Worm (Caenorhabditis elegans) whole organism, young adult: ENCODE data around the gene nlp-71.

ENCODE experiments used
- B0019.2 ChIP-seq: fragments of 200-800 bp; sonication (Bioruptor generic); conservative IDR thresholded peaks from 2 replicates; pipeline ENCODE4 v1.3.6; 2022; ENCODE audit warnings: missing genetic modification reagents, missing genetic modification characterization, missing compliant biosample characterization
- B0261.1 ChIP-seq: sonication (generic microtip); optimal IDR thresholded peaks from 2 replicates; lab custom pipeline; 2016; ENCODE audit warnings: mild to moderate bottlenecking, missing genetic modification characterization, moderate library complexity, missing compliant biosample characterization
- D2030.7 ChIP-seq: fragments of 200-800 bp; sonication (Bioruptor generic); IDR thresholded peaks from 2 replicates; pipeline ENCODE4 v1.3.6; 2022; ENCODE audit warnings: missing genetic modification reagents, missing genetic modification characterization, missing compliant biosample characterization
- F10E7.11 ChIP-seq: sonication (generic microtip); optimal IDR thresholded peaks from 2 replicates; lab custom pipeline; 2017; ENCODE audit warnings: mild to moderate bottlenecking, missing genetic modification characterization, moderate library complexity, missing compliant biosample characterization
- F22D6.2 ChIP-seq: sonication (generic microtip); optimal IDR thresholded peaks from 2 replicates; lab custom pipeline; 2016; ENCODE audit warnings: mild to moderate bottlenecking, missing genetic modification characterization, missing compliant biosample characterization
- F37B4.10 ChIP-seq: fragments of 200-800 bp; sonication (Bioruptor generic); IDR thresholded peaks from 2 replicates; pipeline ENCODE4 v1.3.6; 2022; ENCODE audit warnings: missing genetic modification characterization, missing compliant biosample characterization
- F39B2.1 ChIP-seq: fragments of 200-800 bp; sonication (Bioruptor generic); IDR thresholded peaks from 2 replicates; pipeline ENCODE4 v1.3.6; 2022; ENCODE audit warnings: missing genetic modification reagents, missing genetic modification characterization, missing compliant biosample characterization
- F49E8.2 ChIP-seq: sonication (generic microtip); optimal IDR thresholded peaks from 3 replicates; lab custom pipeline; 2017; ENCODE audit warnings: missing genetic modification characterization, mild to moderate bottlenecking, missing compliant biosample characterization, antibody characterized with exemption, moderate library complexity; ENCODE audit not compliant: insufficient read depth
- F57C9.4 ChIP-seq: sonication (generic microtip); optimal IDR thresholded peaks from 2 replicates; lab custom pipeline; 2017; ENCODE audit warnings: mild to moderate bottlenecking, missing genetic modification characterization, missing compliant biosample characterization
- K11D2.4 ChIP-seq: fragments of 200-800 bp; sonication (Bioruptor generic); IDR thresholded peaks from 2 replicates; pipeline ENCODE4 v1.3.6; 2022; ENCODE audit warnings: missing genetic modification reagents, missing genetic modification characterization, missing compliant biosample characterization
- ZK185.1 ChIP-seq: sonication (generic microtip); optimal IDR thresholded peaks from 2 replicates; lab custom pipeline; 2016; ENCODE audit warnings: mild to moderate bottlenecking, missing genetic modification characterization, missing compliant biosample characterization; ENCODE audit not compliant: poor library complexity, severe bottlenecking
- atf-7 ChIP-seq: sonication (generic microtip); optimal IDR thresholded peaks from 2 replicates; lab custom pipeline; 2017; ENCODE audit warnings: mild to moderate bottlenecking, missing genetic modification characterization, missing compliant biosample characterization
- attf-3 ChIP-seq: fragments of 200-800 bp; sonication (Bioruptor generic); conservative IDR thresholded peaks from 2 replicates; pipeline ENCODE4 v1.3.6; 2022; ENCODE audit warnings: missing genetic modification reagents, missing genetic modification characterization, missing compliant biosample characterization
- bed-2 ChIP-seq: fragments of 200-800 bp; sonication (Bioruptor generic); IDR thresholded peaks from 2 replicates; pipeline ENCODE4 v1.3.6; 2022; ENCODE audit warnings: missing genetic modification reagents, missing genetic modification characterization, missing compliant biosample characterization
- ceh-100 ChIP-seq: fragments of 200-800 bp; sonication (Bioruptor generic); IDR thresholded peaks from 2 replicates; pipeline ENCODE4 v1.3.6; 2022; ENCODE audit warnings: missing genetic modification reagents, missing genetic modification characterization, missing compliant biosample characterization
- ceh-27 ChIP-seq: fragments of 200-800 bp; sonication (Bioruptor generic); optimal IDR thresholded peaks from 2 replicates; lab custom pipeline; 2018; ENCODE audit warnings: mild to moderate bottlenecking, missing genetic modification characterization, moderate library complexity, missing compliant biosample characterization
- ceh-40 ChIP-seq: fragments of 200-800 bp; sonication (Bioruptor generic); IDR thresholded peaks from 2 replicates; pipeline ENCODE4 v1.3.6; 2022; ENCODE audit warnings: missing genetic modification characterization, missing compliant biosample characterization
- ceh-58 ChIP-seq: fragments of 200-800 bp; sonication (Bioruptor generic); IDR thresholded peaks from 2 replicates; pipeline ENCODE4 v1.3.6; 2022; ENCODE audit warnings: missing genetic modification characterization, missing compliant biosample characterization
- ceh-79 ChIP-seq: sonication (generic microtip); optimal IDR thresholded peaks from 2 replicates; lab custom pipeline; 2017; ENCODE audit warnings: mild to moderate bottlenecking, missing genetic modification characterization, missing compliant biosample characterization
- chd-7 ChIP-seq: sonication (generic microtip); optimal IDR thresholded peaks from 2 replicates; lab custom pipeline; 2016; ENCODE audit warnings: mild to moderate bottlenecking, missing genetic modification characterization, moderate library complexity, missing compliant biosample characterization
- die-1 ChIP-seq: sonication (generic microtip); optimal IDR thresholded peaks from 2 replicates; lab custom pipeline; 2016; ENCODE audit warnings: missing genotype, mild to moderate bottlenecking, missing genetic modification characterization, missing compliant biosample characterization
- dpl-1 ChIP-seq: fragments of 150-350 bp; optimal IDR thresholded peaks from 2 replicates; lab custom pipeline; 2014; ENCODE audit warnings: missing biosample characterization, missing genetic modification reagents, missing genetic modification characterization
- efl-1 ChIP-seq: fragments of 150-350 bp; optimal IDR thresholded peaks from 2 replicates; lab custom pipeline; 2014; ENCODE audit warnings: missing biosample characterization, missing genetic modification reagents, missing genetic modification characterization
- egl-18 ChIP-seq: fragments of 200-800 bp; sonication (Bioruptor generic); IDR thresholded peaks from 2 replicates; pipeline ENCODE4 v1.3.6; 2022; ENCODE audit warnings: missing genetic modification reagents, missing genetic modification characterization, missing compliant biosample characterization
- egrh-3 ChIP-seq: fragments of 200-800 bp; sonication (Bioruptor generic); IDR thresholded peaks from 2 replicates; pipeline ENCODE4 v1.3.6; 2022; ENCODE audit warnings: missing genetic modification reagents, missing genetic modification characterization, missing compliant biosample characterization
- ekl-4 ChIP-seq: fragments of 200-800 bp; sonication (Bioruptor generic); IDR thresholded peaks from 2 replicates; pipeline ENCODE4 v1.3.6; 2022; ENCODE audit warnings: missing genetic modification reagents, missing genetic modification characterization, missing compliant biosample characterization
- gei-17 ChIP-seq: fragments of 200-800 bp; sonication (Bioruptor generic); optimal IDR thresholded peaks from 2 replicates; lab custom pipeline; 2018; ENCODE audit warnings: mild to moderate bottlenecking, missing genetic modification characterization, missing compliant biosample characterization
- hmg-1.2 ChIP-seq: fragments of 200-800 bp; sonication (Bioruptor generic); IDR thresholded peaks from 2 replicates; pipeline ENCODE4 v1.3.6; 2022; ENCODE audit warnings: missing genetic modification reagents, missing genetic modification characterization, missing compliant biosample characterization
- hrde-1 ChIP-seq: sonication (generic microtip); optimal IDR thresholded peaks from 2 replicates; lab custom pipeline; 2016; ENCODE audit warnings: missing genetic modification characterization, mild to moderate bottlenecking, missing compliant biosample characterization, moderate library complexity, missing genotype, missing genetic modification reagents, borderline replicate concordance
- lag-1 ChIP-seq: fragments of 200-800 bp; sonication (Bioruptor generic); IDR thresholded peaks from 2 replicates; pipeline ENCODE4 v1.3.6; 2022; ENCODE audit warnings: missing genetic modification reagents, missing genetic modification characterization, missing compliant biosample characterization
- let-607 ChIP-seq, 2 experiments: fragments of 200-800 bp in 1 of 2; sonication (Bioruptor generic) in 1 of 2; sonication (generic microtip) in 1 of 2; optimal IDR thresholded peaks; 2 replicates each; lab custom pipeline; 2016 to 2018; ENCODE audit warnings: mild to moderate bottlenecking in 2 of 2, missing compliant biosample characterization in 2 of 2, missing genetic modification characterization in 2 of 2, moderate library complexity in 2 of 2, missing genotype in 1 of 2
- lin-40 ChIP-seq: sonication (generic microtip); optimal IDR thresholded peaks from 2 replicates; lab custom pipeline; 2016; ENCODE audit warnings: missing genetic modification characterization, mild to moderate bottlenecking, missing compliant biosample characterization, missing genotype, missing genetic modification reagents
- lin-54 ChIP-seq: fragments of 200-800 bp; sonication (Bioruptor generic); optimal IDR thresholded peaks from 2 replicates; lab custom pipeline; 2018; ENCODE audit warnings: mild to moderate bottlenecking, missing genetic modification characterization, missing compliant biosample characterization
- lsl-1 ChIP-seq: fragments of 200-800 bp; sonication (Bioruptor generic); optimal IDR thresholded peaks from 2 replicates; lab custom pipeline; 2018; ENCODE audit warnings: mild to moderate bottlenecking, missing genetic modification characterization, moderate library complexity, missing compliant biosample characterization
- lsy-27 ChIP-seq: sonication (generic microtip); optimal IDR thresholded peaks from 2 replicates; lab custom pipeline; 2017; ENCODE audit warnings: missing genetic modification characterization, mild to moderate bottlenecking, missing compliant biosample characterization, antibody characterized with exemption, missing genotype, borderline replicate concordance; ENCODE audit not compliant: insufficient read depth
- madf-3 ChIP-seq: fragments of 200-800 bp; sonication (Bioruptor generic); IDR thresholded peaks from 2 replicates; pipeline ENCODE4 v1.3.6; 2022; ENCODE audit warnings: missing genetic modification reagents, missing genetic modification characterization, missing compliant biosample characterization
- madf-6 ChIP-seq: fragments of 200-800 bp; sonication (Bioruptor generic); IDR thresholded peaks from 2 replicates; pipeline ENCODE4 v1.3.6; 2022; ENCODE audit warnings: missing genetic modification reagents, missing genetic modification characterization, missing compliant biosample characterization
- mcd-1 ChIP-seq: fragments of 200-800 bp; sonication (Bioruptor generic); IDR thresholded peaks from 2 replicates; pipeline ENCODE4 v1.3.6; 2022; ENCODE audit warnings: missing genetic modification reagents, missing genetic modification characterization, missing compliant biosample characterization
- nfya-2 ChIP-seq: fragments of 200-800 bp; sonication (Bioruptor generic); IDR thresholded peaks from 2 replicates; pipeline ENCODE4 v1.3.6; 2022; ENCODE audit warnings: missing genetic modification reagents, missing genetic modification characterization, missing compliant biosample characterization
- nhr-80 ChIP-seq: sonication (generic microtip); optimal IDR thresholded peaks from 2 replicates; lab custom pipeline; 2016; ENCODE audit warnings: missing genetic modification characterization, missing compliant biosample characterization
- rec-8 ChIP-seq, 2 experiments: sonication (generic microtip); optimal IDR thresholded peaks; 2 replicates each; lab custom pipeline; 2016; ENCODE audit warnings: mild to moderate bottlenecking in 2 of 2, missing genetic modification characterization in 2 of 2, missing genetic modification reagents in 2 of 2, missing genotype in 2 of 2, missing biosample characterization in 1 of 2, missing compliant biosample characterization in 1 of 2, moderate library complexity in 1 of 2
- snpc-4 ChIP-seq, 5 experiments: fragments of 150-350 bp in 1 of 5; sonication (generic microtip) in 4 of 5; optimal IDR thresholded peaks; 2 replicates each; lab custom pipeline; 2014 to 2018; ENCODE audit warnings: missing genetic modification characterization in 5 of 5, missing biosample characterization in 3 of 5, antibody characterized with exemption in 2 of 5, mild to moderate bottlenecking in 2 of 5, missing compliant biosample characterization in 2 of 5, missing genotype in 2 of 5, moderate library complexity in 2 of 5, missing genetic modification reagents in 1 of 5
- somi-1 ChIP-seq: fragments of 200-800 bp; sonication (Bioruptor generic); optimal IDR thresholded peaks from 2 replicates; lab custom pipeline; 2018; ENCODE audit warnings: mild to moderate bottlenecking, missing genetic modification characterization, missing compliant biosample characterization
- xnd-1 ChIP-seq: sonication (generic microtip); optimal IDR thresholded peaks from 2 replicates; lab custom pipeline; 2016; ENCODE audit warnings: missing genotype, missing genetic modification reagents, missing genetic modification characterization, missing compliant biosample characterization
- zfh-2 ChIP-seq: fragments of 200-800 bp; sonication (Bioruptor generic); conservative IDR thresholded peaks from 2 replicates; pipeline ENCODE4 v1.3.6; 2022; ENCODE audit warnings: missing genetic modification reagents, missing genetic modification characterization, missing compliant biosample characterization
- zim-3 ChIP-seq: sonication (generic microtip); optimal IDR thresholded peaks from 2 replicates; lab custom pipeline; 2017; ENCODE audit warnings: mild to moderate bottlenecking, missing genetic modification characterization, moderate library complexity, missing compliant biosample characterization
- ztf-6 ChIP-seq: fragments of 200-800 bp; sonication (Bioruptor generic); IDR thresholded peaks from 2 replicates; pipeline ENCODE4 v1.3.6; 2022; ENCODE audit warnings: missing genetic modification reagents, missing genetic modification characterization, missing compliant biosample characterization

nlp-71 gene

DNA sequence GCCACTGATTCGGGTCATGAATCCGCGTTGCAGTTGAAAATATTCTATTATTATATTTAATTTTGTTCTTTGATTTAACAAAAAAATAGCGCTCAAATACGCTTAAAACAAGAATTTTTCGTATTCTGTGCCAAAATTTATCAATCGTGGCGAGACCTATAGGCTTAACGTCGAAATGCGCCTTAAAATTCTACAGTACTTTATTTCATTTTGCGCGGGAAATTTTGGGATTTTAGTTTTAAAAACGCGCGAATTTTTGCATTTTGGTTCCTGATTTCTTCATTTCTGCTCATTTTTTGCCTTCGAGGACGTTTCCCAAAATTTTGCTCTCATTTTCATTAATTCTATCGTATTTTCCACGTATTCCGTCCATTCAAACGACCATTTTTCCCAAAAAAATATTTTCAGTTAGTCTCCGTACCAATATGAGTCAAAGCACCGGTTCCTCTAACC, 7.8 kb upstream of the nlp-71 start, which contains the start of gene puf-11 (continued):
- peak; percentile 58; the same call in 1 of the 2 replicates for TF ChIP-seq mcd-1 (GFP tag; lab: Robert Waterston, UW)
- TF ChIP-seq ceh-58 (GFP tag; lab: Robert Waterston, UW): no peak
- peak in 1 of 2 experiments; percentile 40 for TF ChIP-seq rec-8 (tag; optimal IDR thresholded peaks at IDR 0.05; lab: Kevin White, UChicago)
- TF ChIP-seq dpl-1 (GFP tag; lab: Kevin White, UChicago): peak; percentile 91
- TF ChIP-seq B0261.1 (tag; lab: Kevin White, UChicago): no peak
- peak; percentile 84 for TF ChIP-seq ekl-4
- no peak for TF ChIP-seq ceh-79 (tag; lab: Kevin White, UChicago)
- peak; percentile 97 for TF ChIP-seq efl-1 (GFP tag; lab: Kevin White, UChicago)
- peak; percentile 67 for TF ChIP-seq hmg-1.2 (GFP tag; lab: Robert Waterston, UW)
- no peak for TF ChIP-seq lag-1
- peak; percentile 72 for TF ChIP-seq snpc-4 (GFP tag; optimal IDR thresholded peaks at IDR 0.05; lab: Kevin White, UChicago)
- TF ChIP-seq snpc-4 (tag; optimal IDR thresholded peaks at IDR 0.05; lab: Kevin White, UChicago): peak; percentile 44 to 91 (median 88)
- no peak for TF ChIP-seq gei-17 (GFP tag; lab: Kevin White, UChicago)
- TF ChIP-seq let-607 (tag; optimal IDR thresholded peaks at IDR 0.05; lab: Kevin White, UChicago): no peak
- TF ChIP-seq attf-3 (GFP tag; lab: Robert Waterston, UW): peak; percentile 67
- TF ChIP-seq egrh-3 (GFP tag; lab: Robert Waterston, UW): no peak
- no peak for TF ChIP-seq F37B4.10
- TF ChIP-seq F49E8.2 (tag; lab: Kevin White, UChicago): peak; percentile 73
- TF ChIP-seq madf-6 (GFP tag; lab: Robert Waterston, UW): peak; percentile 98
- TF ChIP-seq lsy-27: no peak
- no peak for TF ChIP-seq ceh-40
- no peak for TF ChIP-seq madf-3 (GFP tag; lab: Robert Waterston, UW)
- TF ChIP-seq chd-7: no peak
- no peak for TF ChIP-seq bed-2 (GFP tag; lab: Robert Waterston, UW)
- no peak for TF ChIP-seq zim-3 (tag; lab: Kevin White, UChicago)
- TF ChIP-seq lsl-1 (GFP tag; lab: Kevin White, UChicago): peak; percentile 98
- TF ChIP-seq somi-1 (GFP tag; lab: Kevin White, UChicago): no peak
- peak; percentile 99 for TF ChIP-seq xnd-1 (tag; lab: Kevin White, UChicago)
- TF ChIP-seq ztf-6: no peak
- TF ChIP-seq nhr-80: no peak
- TF ChIP-seq nfya-2 (GFP tag; lab: Robert Waterston, UW): no peak
- TF ChIP-seq die-1: no peak
- TF ChIP-seq ZK185.1: no peak
- TF ChIP-seq ceh-27: no peak
- TF ChIP-seq lin-54 (GFP tag; lab: Kevin White, UChicago): peak; percentile 84
- TF ChIP-seq F57C9.4 (tag; lab: Kevin White, UChicago): no peak
- peak; percentile 78 for TF ChIP-seq B0019.2
- no peak for TF ChIP-seq K11D2.4 (GFP tag; lab: Robert Waterston, UW)
- no peak for TF ChIP-seq egl-18 (GFP tag; lab: Robert Waterston, UW)
- TF ChIP-seq hrde-1 (tag; lab: Kevin White, UChicago): peak; percentile 86
- 0 out of 2 replicates have a peak, but pooled peaks have one; percentile 17 for TF ChIP-seq ceh-100 (GFP tag; lab: Robert Waterston, UW)
- TF ChIP-seq F10E7.11 (tag; lab: Kevin White, UChicago): no peak
- TF ChIP-seq F39B2.1 (GFP tag; lab: Robert Waterston, UW): no peak
- no peak for TF ChIP-seq zfh-2 (GFP tag; lab: Robert Waterston, UW)
- TF ChIP-seq atf-7 (tag; lab: Kevin White, UChicago): no peak
- TF ChIP-seq F22D6.2 (tag; lab: Kevin White, UChicago): no peak
- TF ChIP-seq D2030.7 (GFP tag; lab: Robert Waterston, UW): peak; percentile 94
- TF ChIP-seq lin-40 (tag; lab: Kevin White, UChicago): no peak
